Fruit fly (Drosophila melanogaster): ENCODE data around the gene eIF3a.

Gene eIF3a

DNA sequence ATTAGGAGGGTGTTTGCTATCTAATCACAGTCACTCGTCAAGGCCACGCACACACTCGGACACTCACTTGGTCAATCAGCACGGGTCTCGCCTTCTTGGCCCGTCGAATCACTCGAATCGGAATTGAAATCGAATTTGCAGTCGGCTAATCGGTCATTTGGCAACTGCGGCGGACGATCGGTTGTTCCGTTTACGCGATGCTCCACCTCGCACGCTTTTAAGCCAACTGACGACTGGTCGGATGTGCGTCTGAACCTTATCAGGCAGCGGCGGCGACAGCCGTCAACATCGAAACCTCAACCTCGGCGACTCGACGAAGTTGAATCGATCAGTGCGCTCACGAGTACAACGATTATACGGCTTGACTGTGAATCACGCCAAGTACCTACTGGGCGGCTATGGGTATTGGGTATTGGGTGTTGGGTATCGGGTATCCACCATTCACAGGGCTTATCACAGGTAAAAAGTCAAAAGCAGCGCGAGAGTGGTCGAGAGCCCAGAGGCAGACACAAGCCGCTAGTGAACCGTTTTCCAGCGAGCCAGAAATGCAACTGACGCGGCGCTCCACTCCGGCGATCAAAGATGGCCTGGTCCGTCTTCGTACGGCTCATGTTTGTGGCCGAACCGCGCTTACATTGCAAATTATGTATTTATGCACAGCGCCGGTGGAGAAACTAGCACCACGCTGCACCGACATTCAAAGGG is 37.5 kb upstream of the eIF3a start (continued):
- no peak for TF ChIP-seq CG17829 (tag; optimal IDR thresholded peaks at IDR 0.05)
- no peak for TF ChIP-seq Antp (GFP tag; optimal IDR thresholded peaks at IDR 0.05)
- no peak for TF ChIP-seq abd-A (tag; optimal IDR thresholded peaks at IDR 0.05)
- no peak for TF ChIP-seq NK7.1 (GFP tag; optimal IDR thresholded peaks at IDR 0.05)
- no peak for TF ChIP-seq CG4282 (GFP tag; optimal IDR thresholded peaks at IDR 0.05)
- TF ChIP-seq sens-2 (GFP tag; IDR thresholded peaks at IDR 0.05), result no peak
- TF ChIP-seq CG4424 (GFP tag; optimal IDR thresholded peaks at IDR 0.05), result no peak
- TF ChIP-seq salm (tag; optimal IDR thresholded peaks at IDR 0.05), result no peak
- TF ChIP-seq onecut (GFP tag; IDR thresholded peaks at IDR 0.05), result peak; percentile 15; the same call in 1 of the 2 replicates
- TF ChIP-seq stc (GFP tag; IDR thresholded peaks at IDR 0.05), result no peak
- peak; percentile 28 for TF ChIP-seq Hmr (GFP tag; optimal IDR thresholded peaks at IDR 0.05)
- no peak for TF ChIP-seq Camta (GFP tag; optimal IDR thresholded peaks at IDR 0.05)
- no peak for TF ChIP-seq unpg (GFP tag; optimal IDR thresholded peaks at IDR 0.05)
- no peak for TF ChIP-seq CG30403 (GFP tag; optimal IDR thresholded peaks at IDR 0.05)
- peak; percentile 27 for TF ChIP-seq CG17385 (GFP tag; optimal IDR thresholded peaks at IDR 0.05)
- no peak for TF ChIP-seq jigr1 (GFP tag; IDR thresholded peaks at IDR 0.05)
- TF ChIP-seq CG10959 (GFP tag; IDR thresholded peaks at IDR 0.05), result no peak
- TF ChIP-seq nau (GFP tag; optimal IDR thresholded peaks at IDR 0.05), result no peak
- no peak for TF ChIP-seq sim (GFP tag; IDR thresholded peaks at IDR 0.05)
- TF ChIP-seq CG10321 (GFP tag; IDR thresholded peaks at IDR 0.05), result no peak
- no peak for TF ChIP-seq luna (GFP tag; optimal IDR thresholded peaks at IDR 0.05)
- TF ChIP-seq bab2 (GFP tag; optimal IDR thresholded peaks at IDR 0.05), result no peak
- TF ChIP-seq fd3F (GFP tag; optimal IDR thresholded peaks at IDR 0.05), result no peak
- no peak for TF ChIP-seq dpn (GFP tag; optimal IDR thresholded peaks at IDR 0.05)
- no peak for TF ChIP-seq CG30431 (GFP tag; optimal IDR thresholded peaks at IDR 0.05)
- no peak for TF ChIP-seq CG9609 (GFP tag; optimal IDR thresholded peaks at IDR 0.05)
- TF ChIP-seq CG16779 (GFP tag; IDR thresholded peaks at IDR 0.05), result no peak
- TF ChIP-seq Bgb (GFP tag; IDR thresholded peaks at IDR 0.05; ENCODE audit: partially characterized antibody), result 0 out of 2 replicates have a peak, but pooled peaks have one; percentile 28
- no peak for TF ChIP-seq Dip2 (GFP tag; IDR thresholded peaks at IDR 0.05)
- TF ChIP-seq ewg (GFP tag; optimal IDR thresholded peaks at IDR 0.05), result no peak
- TF ChIP-seq Nf-YA (GFP tag; IDR thresholded peaks at IDR 0.05), result no peak
- TF ChIP-seq pfk (GFP tag; optimal IDR thresholded peaks at IDR 0.05), result no peak
- TF ChIP-seq CG13287 (GFP tag; IDR thresholded peaks at IDR 0.05; ENCODE audit: partially characterized antibody), result 0 out of 2 replicates have a peak, but pooled peaks have one; percentile 17
- peak; percentile 88 for TF ChIP-seq ftz-f1 (GFP tag; optimal IDR thresholded peaks at IDR 0.05)
- peak; percentile 33 for TF ChIP-seq Nf-YC (tag; optimal IDR thresholded peaks at IDR 0.05)
- TF ChIP-seq CG33213 (GFP tag; optimal IDR thresholded peaks at IDR 0.05), result no peak
- no peak for TF ChIP-seq fd96Cb (tag; optimal IDR thresholded peaks at IDR 0.05)
- no peak for TF ChIP-seq Pdp1 (GFP tag; optimal IDR thresholded peaks at IDR 0.05)
- no peak for TF ChIP-seq Dp (GFP tag; optimal IDR thresholded peaks at IDR 0.05)
- no peak for TF ChIP-seq CG5245 (GFP tag; optimal IDR thresholded peaks at IDR 0.05)
- peak; percentile 27 for TF ChIP-seq Fer3 (tag; optimal IDR thresholded peaks at IDR 0.05)
- TF ChIP-seq CG12744 (GFP tag; optimal IDR thresholded peaks at IDR 0.05), result no peak
- TF ChIP-seq CG6683 (GFP tag; optimal IDR thresholded peaks at IDR 0.05), result no peak
- TF ChIP-seq pb (GFP tag; optimal IDR thresholded peaks at IDR 0.05), result no peak
- TF ChIP-seq CG3838 (GFP tag; optimal IDR thresholded peaks at IDR 0.05), result no peak
- TF ChIP-seq Hr78 (GFP tag; optimal IDR thresholded peaks at IDR 0.05), result peak in 1 of 2 experiments; percentile 69
- TF ChIP-seq CG15269 (tag; optimal IDR thresholded peaks at IDR 0.05), result no peak
- no peak for TF ChIP-seq CG12299 (tag; optimal IDR thresholded peaks at IDR 0.05)
- peak; percentile 32 for TF ChIP-seq caup (GFP tag; optimal IDR thresholded peaks at IDR 0.05; ENCODE audit: severe bottlenecking)
- no peak for TF ChIP-seq gsb (GFP tag; IDR thresholded peaks at IDR 0.05)

Data from whole organism, embryonic.